Fruit fly (Drosophila melanogaster): ENCODE results near the gene CG1640.

The CG1640 gene

DNA sequence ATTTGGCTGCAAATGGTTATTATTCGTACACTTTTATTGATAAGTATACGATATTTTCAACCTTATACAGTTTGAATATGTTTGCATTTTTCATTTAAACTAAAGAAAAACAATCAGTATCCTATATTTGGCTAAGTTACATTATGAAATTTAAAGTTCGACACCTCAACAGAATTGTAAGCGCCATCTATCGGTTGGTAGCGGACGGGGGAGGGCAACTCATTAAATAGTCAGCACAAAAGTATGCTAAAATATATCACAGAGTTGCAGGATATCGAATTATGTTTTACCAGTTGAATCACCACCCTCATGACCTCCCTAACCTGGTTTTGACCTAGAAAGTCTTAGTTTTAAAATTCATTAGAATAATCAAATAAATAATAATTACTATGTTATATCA, 30.8 kb downstream of the CG1640 start:
- TF ChIP-seq CG4496 (GFP tag; IDR thresholded peaks at IDR 0.05) (peak; percentile 40; the same call in 1 of the 3 replicates), Ets98B (GFP tag; IDR thresholded peaks at IDR 0.05) (no peak), D1 (tag; optimal IDR thresholded peaks at IDR 0.05) (no peak)

DNA sequence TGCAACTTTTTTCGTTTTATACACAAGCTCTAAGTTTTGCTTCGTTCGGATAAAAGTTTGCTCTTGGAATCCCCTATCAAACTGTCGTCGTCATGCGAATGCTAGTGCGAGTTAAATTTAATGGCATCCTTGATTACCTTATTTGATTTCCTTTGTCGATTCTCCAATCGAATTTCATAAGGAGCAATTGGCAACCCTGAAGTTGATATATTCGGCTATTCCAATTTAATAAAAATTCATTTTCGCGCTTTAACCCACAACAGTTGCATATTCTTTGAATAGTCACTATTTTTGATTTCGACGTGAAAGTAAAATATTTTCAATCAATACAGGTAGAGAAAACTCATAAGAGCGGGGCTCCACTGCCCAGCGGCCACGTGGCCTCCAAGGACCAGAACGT, 32.4 kb downstream of the CG1640 start, which contains the start of gene CG12725:
CG12725 (minus strand) TSS at position 101 of the 400 bp plus-strand sequence.
- TF ChIP-seq CG13204 (GFP tag; optimal IDR thresholded peaks at IDR 0.05) (no peak), rn (GFP tag; IDR thresholded peaks at IDR 0.05) (no peak), CG34367 (tag; optimal IDR thresholded peaks at IDR 0.05) (no peak), D1 (tag; optimal IDR thresholded peaks at IDR 0.05) (no peak), CG14655 (GFP tag; optimal IDR thresholded peaks at IDR 0.05) (no peak), Pif1A (GFP tag; optimal IDR thresholded peaks at IDR 0.05) (no peak), EcR (GFP tag; optimal IDR thresholded peaks at IDR 0.05) (no peak), gl (tag; optimal IDR thresholded peaks at IDR 0.05) (no peak), CG10348 (GFP tag; IDR thresholded peaks at IDR 0.05) (no peak), CG8301 (tag; optimal IDR thresholded peaks at IDR 0.05) (no peak), CG4496 (GFP tag; IDR thresholded peaks at IDR 0.05) (no peak), Snoo (tag; optimal IDR thresholded peaks at IDR 0.05) (no peak), CG8159 (tag; optimal IDR thresholded peaks at IDR 0.05) (no peak)

DNA sequence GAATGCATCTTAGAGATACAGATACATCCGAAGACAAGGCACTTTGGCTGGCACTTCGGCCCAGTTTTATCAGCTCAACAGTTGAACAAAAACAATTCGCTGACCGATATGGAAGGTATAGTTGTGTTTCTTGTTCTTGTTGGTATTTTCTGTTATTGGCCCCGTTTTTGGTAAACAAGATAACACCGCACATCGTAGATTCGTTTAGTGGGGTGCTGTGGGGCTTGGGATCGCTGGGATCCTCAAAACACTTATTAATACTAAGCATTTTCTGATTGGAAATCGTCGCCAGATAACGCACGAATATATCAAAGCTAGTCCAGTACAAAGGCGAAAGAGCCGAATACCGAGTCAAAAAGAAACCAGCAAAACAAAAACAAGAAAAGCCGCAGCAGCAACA, 33.1 kb downstream of the CG1640 start:
- no peak for TF ChIP-seq CG32121 (GFP tag; IDR thresholded peaks at IDR 0.05)
- TF ChIP-seq CG17806 (tag; optimal IDR thresholded peaks at IDR 0.05): no peak
- no peak for TF ChIP-seq CG9948 (tag; optimal IDR thresholded peaks at IDR 0.05)
- no peak for TF ChIP-seq CG14655 (GFP tag; optimal IDR thresholded peaks at IDR 0.05)
- TF ChIP-seq Pif1A (GFP tag; optimal IDR thresholded peaks at IDR 0.05): no peak
- TF ChIP-seq Ets98B (GFP tag; IDR thresholded peaks at IDR 0.05): peak; percentile 6; the same call in 1 of the 2 replicates
- peak; percentile 15 for TF ChIP-seq gl (tag; optimal IDR thresholded peaks at IDR 0.05)
- TF ChIP-seq CG34367 (tag; optimal IDR thresholded peaks at IDR 0.05): no peak
- no peak for TF ChIP-seq rn (GFP tag; IDR thresholded peaks at IDR 0.05)
- peak; percentile 68 for TF ChIP-seq EcR (GFP tag; optimal IDR thresholded peaks at IDR 0.05)
- peak; percentile 24; the same call in 1 of the 2 replicates for TF ChIP-seq CG12605 (GFP tag; IDR thresholded peaks at IDR 0.05)

DNA sequence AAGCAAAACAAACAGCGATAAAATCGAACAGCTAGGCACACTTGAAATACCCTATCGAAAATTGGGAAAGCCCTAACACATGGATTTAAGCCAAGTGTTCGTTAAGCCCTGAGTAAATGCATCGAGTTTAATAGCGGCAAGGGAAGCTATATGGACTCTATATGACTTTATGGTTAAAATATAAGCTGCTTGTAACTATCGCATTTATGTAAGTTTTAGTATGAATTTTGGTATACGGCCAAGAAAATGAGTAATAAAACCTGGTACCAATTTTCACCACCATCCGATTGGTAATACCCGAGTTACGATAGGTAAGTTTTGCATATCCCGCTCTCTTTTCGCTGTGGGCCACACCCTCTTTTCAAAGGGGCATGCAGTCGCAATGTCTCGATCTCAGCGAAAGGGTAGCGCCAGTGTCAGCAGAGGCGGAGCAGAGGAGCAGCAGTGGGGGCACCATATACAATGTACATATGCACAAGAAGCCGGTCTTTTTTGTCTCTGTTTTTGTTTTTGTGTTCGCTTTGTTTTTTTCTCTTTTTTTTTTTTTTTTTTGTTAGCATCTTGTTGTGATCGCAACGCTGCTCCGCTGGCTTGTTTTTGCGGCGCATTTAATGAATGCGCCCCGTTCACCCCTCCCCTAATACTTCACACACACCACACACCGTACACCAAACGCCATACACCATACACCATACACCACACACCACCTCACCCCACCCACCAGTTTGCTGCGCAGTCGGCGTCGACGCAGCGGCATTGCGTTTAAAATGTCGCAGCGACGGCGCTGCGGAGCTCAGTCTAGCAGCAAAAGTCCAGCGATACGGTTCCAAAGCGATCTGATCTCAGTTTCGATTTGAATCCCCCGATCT, 33.8 kb downstream of the CG1640 start, which contains the start of gene GstT4:
GstT4 (plus strand) TSS at position 788 of the 869 bp plus-strand sequence.
- TF ChIP-seq CG8159 (tag; optimal IDR thresholded peaks at IDR 0.05) (peak; percentile 81), CG17806 (tag; optimal IDR thresholded peaks at IDR 0.05) (peak; percentile 84), rn (GFP tag; IDR thresholded peaks at IDR 0.05) (peak; percentile 93), CG32121 (GFP tag; IDR thresholded peaks at IDR 0.05) (peak; percentile 97), Pif1A (GFP tag; optimal IDR thresholded peaks at IDR 0.05) (peak; percentile 97), CG13204 (GFP tag; optimal IDR thresholded peaks at IDR 0.05) (peak; percentile 97), Pif1B (GFP tag; optimal IDR thresholded peaks at IDR 0.05) (peak; percentile 97), EcR (GFP tag; optimal IDR thresholded peaks at IDR 0.05) (peak; percentile 72), fd96Ca (GFP tag; IDR thresholded peaks at IDR 0.05) (peak; percentile 98), CG10348 (GFP tag; IDR thresholded peaks at IDR 0.05) (peak; percentile 55), CG9948 (tag; optimal IDR thresholded peaks at IDR 0.05) (peak; percentile 84), Ets98B (GFP tag; IDR thresholded peaks at IDR 0.05) (peak; percentile 98), CG15710 (tag; optimal IDR thresholded peaks at IDR 0.05) (peak; percentile 86), CG34367 (tag; optimal IDR thresholded peaks at IDR 0.05) (peak; percentile 90), Snoo (tag; optimal IDR thresholded peaks at IDR 0.05) (peak; percentile 84), CG8301 (tag; optimal IDR thresholded peaks at IDR 0.05) (peak; percentile 69), D1 (tag; optimal IDR thresholded peaks at IDR 0.05) (peak; percentile 2), CG4496 (GFP tag; IDR thresholded peaks at IDR 0.05) (peak; percentile 99), CG14655 (GFP tag; optimal IDR thresholded peaks at IDR 0.05) (peak; percentile 83), gl (tag; optimal IDR thresholded peaks at IDR 0.05) (peak; percentile 97), CG12605 (GFP tag; IDR thresholded peaks at IDR 0.05) (peak; percentile 100)

DNA sequence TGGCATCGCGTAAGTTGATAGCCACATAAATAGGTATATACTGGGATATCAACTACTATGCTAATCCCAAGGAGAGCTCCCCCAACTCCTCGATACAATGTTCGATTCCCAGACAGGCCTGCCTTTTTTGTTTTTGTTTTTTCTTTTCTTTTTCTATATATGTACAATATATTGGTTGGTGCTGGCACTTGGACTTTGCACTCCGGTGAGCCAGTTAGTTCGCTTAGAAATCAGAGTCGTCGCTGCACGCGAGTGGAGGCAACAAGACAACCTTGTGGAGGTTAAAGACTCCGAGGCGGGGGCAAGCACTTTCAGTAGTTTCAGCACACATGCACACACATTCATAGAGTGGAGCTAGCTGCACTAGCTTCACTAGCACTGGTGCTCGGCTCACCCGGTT, 35.9 kb downstream of the CG1640 start:
- peak; percentile 53 for TF ChIP-seq CG14655 (GFP tag; optimal IDR thresholded peaks at IDR 0.05)
- TF ChIP-seq CG34367 (tag; optimal IDR thresholded peaks at IDR 0.05): no peak
- peak; percentile 54 for TF ChIP-seq gl (tag; optimal IDR thresholded peaks at IDR 0.05)
- peak; percentile 60 for TF ChIP-seq Pif1A (GFP tag; optimal IDR thresholded peaks at IDR 0.05)
- TF ChIP-seq Pif1B (GFP tag; optimal IDR thresholded peaks at IDR 0.05): no peak
- TF ChIP-seq CG12605 (GFP tag; IDR thresholded peaks at IDR 0.05): peak; percentile 41
- TF ChIP-seq EcR (GFP tag; optimal IDR thresholded peaks at IDR 0.05): peak; percentile 82
- peak; percentile 2 for TF ChIP-seq CG8301 (tag; optimal IDR thresholded peaks at IDR 0.05)
- TF ChIP-seq fd96Ca (GFP tag; IDR thresholded peaks at IDR 0.05): 0 out of 3 replicates have a peak, but pooled peaks have one; percentile 47
- peak; percentile 18; the same call in 1 of the 2 replicates for TF ChIP-seq Ets98B (GFP tag; IDR thresholded peaks at IDR 0.05)
- peak; percentile 54; the same call in 2 of the 3 replicates for TF ChIP-seq CG4496 (GFP tag; IDR thresholded peaks at IDR 0.05)
- peak; percentile 40 for TF ChIP-seq CG13204 (GFP tag; optimal IDR thresholded peaks at IDR 0.05)
- no peak for TF ChIP-seq CG9948 (tag; optimal IDR thresholded peaks at IDR 0.05)

DNA sequence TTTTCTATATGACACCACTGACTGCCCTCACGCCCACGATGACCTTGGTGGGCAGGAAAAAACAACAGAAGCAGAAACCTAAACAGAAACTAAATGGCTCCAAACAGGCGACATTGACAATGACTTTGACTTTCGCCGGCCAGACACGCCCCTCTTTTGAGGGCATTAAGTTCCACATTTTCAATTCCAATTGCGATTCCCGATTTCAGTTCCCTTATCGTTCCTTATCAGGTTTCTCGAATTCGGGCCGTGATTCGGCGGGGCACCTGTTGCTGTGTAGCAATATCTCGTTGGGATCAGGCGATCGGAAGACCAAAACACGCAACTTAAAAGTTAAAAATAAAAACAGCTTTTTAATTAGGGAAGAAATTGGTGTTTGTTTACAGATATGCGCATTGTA, 37.3 kb downstream of the CG1640 start:
- TF ChIP-seq CG12605 (GFP tag; IDR thresholded peaks at IDR 0.05): no peak
- TF ChIP-seq EcR (GFP tag; optimal IDR thresholded peaks at IDR 0.05): no peak
- no peak for TF ChIP-seq rn (GFP tag; IDR thresholded peaks at IDR 0.05)
- no peak for TF ChIP-seq Pif1B (GFP tag; optimal IDR thresholded peaks at IDR 0.05)
- no peak for TF ChIP-seq CG9948 (tag; optimal IDR thresholded peaks at IDR 0.05)
- no peak for TF ChIP-seq CG13204 (GFP tag; optimal IDR thresholded peaks at IDR 0.05)
